Worm (Caenorhabditis elegans) whole organism, late embryonic: ENCODE results near the gene myrf-1.

Experiments used
- K02D7.2 ChIP-seq: sonication (generic microtip); optimal IDR thresholded peaks from 2 replicates; lab custom pipeline; 2017; ENCODE audit warnings: mild to moderate bottlenecking, missing genetic modification characterization, missing compliant biosample characterization
- T23F11.4 ChIP-seq: fragments of 200-800 bp; sonication (Bioruptor generic); optimal IDR thresholded peaks from 2 replicates; lab custom pipeline; 2018; ENCODE audit warnings: mild to moderate bottlenecking, missing genetic modification characterization, missing compliant biosample characterization
- Y22D7AL.16 ChIP-seq: sonication (generic microtip); optimal IDR thresholded peaks from 2 replicates; lab custom pipeline; 2016; ENCODE audit warnings: missing genetic modification characterization, missing compliant biosample characterization
- ceh-14 ChIP-seq: sonication (generic microtip); optimal IDR thresholded peaks from 2 replicates; lab custom pipeline; 2016; ENCODE audit warnings: missing genotype, missing genetic modification characterization, missing compliant biosample characterization
- ceh-19 ChIP-seq: fragments of 200-800 bp; sonication (Bioruptor generic); optimal IDR thresholded peaks from 2 replicates; lab custom pipeline; 2018; ENCODE audit warnings: mild to moderate bottlenecking, missing genetic modification characterization, missing compliant biosample characterization
- ceh-22 ChIP-seq: sonication (generic microtip); optimal IDR thresholded peaks from 2 replicates; lab custom pipeline; 2017; ENCODE audit warnings: missing biosample characterization, missing genetic modification characterization
- ceh-31 ChIP-seq: sonication (generic microtip); optimal IDR thresholded peaks from 2 replicates; lab custom pipeline; 2016; ENCODE audit warnings: missing genetic modification characterization, missing compliant biosample characterization
- ceh-34 ChIP-seq: sonication (generic microtip); optimal IDR thresholded peaks from 2 replicates; lab custom pipeline; 2016; ENCODE audit warnings: mild to moderate bottlenecking, missing genetic modification characterization, missing compliant biosample characterization
- ceh-6 ChIP-seq: fragments of 200-800 bp; sonication (Bioruptor generic); optimal IDR thresholded peaks from 2 replicates; lab custom pipeline; 2018; ENCODE audit warnings: mild to moderate bottlenecking, missing genetic modification characterization, missing compliant biosample characterization
- che-1 ChIP-seq: sonication (generic microtip); optimal IDR thresholded peaks from 2 replicates; lab custom pipeline; 2016; ENCODE audit warnings: mild to moderate bottlenecking, missing genetic modification characterization, missing compliant biosample characterization
- dve-1 ChIP-seq: sonication (generic microtip); optimal IDR thresholded peaks from 2 replicates; lab custom pipeline; 2017; ENCODE audit warnings: antibody characterized with exemption, mild to moderate bottlenecking, missing genetic modification characterization, missing compliant biosample characterization
- elt-2 ChIP-seq: sonication (generic microtip); optimal IDR thresholded peaks from 2 replicates; lab custom pipeline; 2016; ENCODE audit warnings: missing genetic modification reagents, missing genetic modification characterization, missing compliant biosample characterization
- ets-4 ChIP-seq: sonication (generic microtip); optimal IDR thresholded peaks from 2 replicates; lab custom pipeline; 2016; ENCODE audit warnings: missing genetic modification characterization, missing compliant biosample characterization
- fkh-10 ChIP-seq: fragments of 150-350 bp; optimal IDR thresholded peaks from 2 replicates; lab custom pipeline; 2014; ENCODE audit warnings: missing biosample characterization, missing genetic modification reagents, missing genetic modification characterization
- fkh-6 ChIP-seq: sonication (generic microtip); optimal IDR thresholded peaks from 2 replicates; lab custom pipeline; 2016; ENCODE audit warnings: missing genetic modification characterization, missing compliant biosample characterization
- gmeb-2 ChIP-seq: sonication (generic microtip); optimal IDR thresholded peaks from 2 replicates; lab custom pipeline; 2016; ENCODE audit warnings: missing genetic modification characterization, inconsistent platforms, missing compliant biosample characterization
- hlh-13 ChIP-seq: fragments of 200-800 bp; sonication (Bioruptor generic); optimal IDR thresholded peaks from 2 replicates; lab custom pipeline; 2018; ENCODE audit warnings: mild to moderate bottlenecking, missing genetic modification characterization, missing compliant biosample characterization
- lim-6 ChIP-seq: sonication (generic microtip); optimal IDR thresholded peaks from 2 replicates; lab custom pipeline; 2016; ENCODE audit warnings: missing genetic modification characterization, missing compliant biosample characterization
- madf-2 ChIP-seq: sonication (generic microtip); optimal IDR thresholded peaks from 2 replicates; lab custom pipeline; 2017; ENCODE audit warnings: missing genetic modification characterization, missing compliant biosample characterization
- mec-3 ChIP-seq: sonication (generic microtip); optimal IDR thresholded peaks from 2 replicates; lab custom pipeline; 2016; ENCODE audit warnings: borderline replicate concordance, missing genetic modification characterization, missing compliant biosample characterization
- nhr-232 ChIP-seq: sonication (generic microtip); optimal IDR thresholded peaks from 2 replicates; lab custom pipeline; 2016; ENCODE audit warnings: missing genetic modification characterization, missing compliant biosample characterization
- npax-4 ChIP-seq: sonication (generic microtip); optimal IDR thresholded peaks from 2 replicates; lab custom pipeline; 2016; ENCODE audit warnings: missing genetic modification characterization, missing compliant biosample characterization
- pat-9 ChIP-seq: fragments of 200-800 bp; sonication (Bioruptor generic); optimal IDR thresholded peaks from 2 replicates; lab custom pipeline; 2018; ENCODE audit warnings: mild to moderate bottlenecking, missing genetic modification characterization, moderate library complexity, missing compliant biosample characterization
- pax-1 ChIP-seq: fragments of 150-350 bp; optimal IDR thresholded peaks from 2 replicates; lab custom pipeline; 2014; ENCODE audit warnings: missing biosample characterization, missing genetic modification characterization
- pha-2 ChIP-seq: sonication (generic microtip); optimal IDR thresholded peaks from 2 replicates; lab custom pipeline; 2017; ENCODE audit warnings: mild to moderate bottlenecking, missing genetic modification characterization, missing compliant biosample characterization
- pros-1 ChIP-seq: fragments of 150-350 bp; optimal IDR thresholded peaks from 2 replicates; lab custom pipeline; 2014; ENCODE audit warnings: missing biosample characterization, missing genetic modification reagents, missing genetic modification characterization
- rnt-1 ChIP-seq: sonication (generic microtip); optimal IDR thresholded peaks from 2 replicates; lab custom pipeline; 2016; ENCODE audit warnings: missing genetic modification characterization, missing compliant biosample characterization
- sdc-2 ChIP-seq: sonication (generic microtip); optimal IDR thresholded peaks from 2 replicates; lab custom pipeline; 2016; ENCODE audit warnings: missing genotype, missing genetic modification characterization, missing compliant biosample characterization
- sox-2 ChIP-seq: fragments of 200-800 bp; sonication (Bioruptor generic); IDR thresholded peaks from 2 replicates; pipeline ENCODE4 v1.3.6; 2022; ENCODE audit warnings: missing genetic modification reagents, missing genetic modification characterization, missing compliant biosample characterization
- tbx-2 ChIP-seq: sonication (generic microtip); optimal IDR thresholded peaks from 2 replicates; lab custom pipeline; 2016; ENCODE audit warnings: missing genetic modification characterization, missing compliant biosample characterization
- ttx-3 ChIP-seq: sonication (generic microtip); optimal IDR thresholded peaks from 2 replicates; lab custom pipeline; 2016; ENCODE audit warnings: missing genetic modification reagents, missing genetic modification characterization, missing compliant biosample characterization
- unc-3 ChIP-seq, 2 experiments: fragments of 200-800 bp in 1 of 2; sonication (Bioruptor generic) in 1 of 2; sonication (generic microtip) in 1 of 2; conservative IDR thresholded peaks in 1 of 2; optimal IDR thresholded peaks in 1 of 2; 2 replicates each; pipeline versions ENCODE4 v1.3.6 to Lab custom; 2016 to 2022; ENCODE audit warnings: missing compliant biosample characterization in 2 of 2, missing genetic modification characterization in 2 of 2, missing genetic modification reagents in 1 of 2
- unc-42 ChIP-seq: sonication (generic microtip); optimal IDR thresholded peaks from 2 replicates; lab custom pipeline; 2016; ENCODE audit warnings: missing genotype, missing genetic modification characterization, missing compliant biosample characterization
- unc-55 ChIP-seq: sonication (generic microtip); optimal IDR thresholded peaks from 2 replicates; lab custom pipeline; 2017; ENCODE audit warnings: missing biosample characterization, missing genetic modification reagents, missing genetic modification characterization
- ztf-16 ChIP-seq: sonication (generic microtip); optimal IDR thresholded peaks from 2 replicates; lab custom pipeline; 2017; ENCODE audit warnings: missing genetic modification characterization, missing compliant biosample characterization

The myrf-1 gene

ce11 chrII:10476959-10477358 is 25.4 kb downstream of the myrf-1 start, which contains the start of gene ZK666.4:
ZK666.4 (plus strand) TSS chrII:10477259.
- no peak for TF ChIP-seq ceh-19 (GFP tag; lab: Kevin White, UChicago)
- TF ChIP-seq npax-4 (tag; lab: Kevin White, UChicago): no peak
- no peak for TF ChIP-seq ceh-34 (tag; lab: Kevin White, UChicago)
- TF ChIP-seq ceh-14 (tag; lab: Kevin White, UChicago): no peak
- no peak for TF ChIP-seq lim-6
- no peak for TF ChIP-seq pha-2 (tag; lab: Kevin White, UChicago)

ce11 chrII:10476039-10476438 is 26.3 kb downstream of the myrf-1 start, which contains the start of gene clec-58:
clec-58 (minus strand) TSS chrII:10476139.
- TF ChIP-seq ceh-31: no peak
- no peak for TF ChIP-seq ceh-14 (tag; lab: Kevin White, UChicago)
- TF ChIP-seq che-1 (tag; lab: Kevin White, UChicago): no peak
- TF ChIP-seq mec-3 (tag; lab: Kevin White, UChicago): no peak
- no peak for TF ChIP-seq ets-4 (tag; lab: Kevin White, UChicago)
- no peak for TF ChIP-seq fkh-6 (tag; lab: Kevin White, UChicago)
- no peak for TF ChIP-seq pha-2 (tag; lab: Kevin White, UChicago)
- TF ChIP-seq fkh-10 (GFP tag; lab: Kevin White, UChicago): no peak
- no peak for TF ChIP-seq pros-1 (tag; lab: Kevin White, UChicago)
- no peak for TF ChIP-seq unc-42 (tag; lab: Kevin White, UChicago)
- no peak for TF ChIP-seq hlh-13 (GFP tag; lab: Kevin White, UChicago)
- no peak for TF ChIP-seq unc-3 (GFP tag; conservative IDR thresholded peaks at IDR 0.05; lab: Robert Waterston, UW)
- no peak for TF ChIP-seq unc-3 (tag; optimal IDR thresholded peaks at IDR 0.05; lab: Kevin White, UChicago)
- TF ChIP-seq sox-2 (GFP tag; lab: Robert Waterston, UW): no peak
- no peak for TF ChIP-seq Y22D7AL.16 (tag; lab: Kevin White, UChicago)
- TF ChIP-seq tbx-2 (tag; lab: Kevin White, UChicago): no peak

ce11 chrII:10471790-10472189 is 30.6 kb downstream of the myrf-1 start, which contains the start of gene ZK666.2:
ZK666.2 (minus strand) TSS chrII:10471890.
- TF ChIP-seq K02D7.2 (tag; lab: Kevin White, UChicago) (no peak), rnt-1 (no peak), unc-3 (GFP tag; conservative IDR thresholded peaks at IDR 0.05; lab: Robert Waterston, UW) (no peak), unc-3 (tag; optimal IDR thresholded peaks at IDR 0.05; lab: Kevin White, UChicago) (no peak), ttx-3 (tag; lab: Kevin White, UChicago) (no peak), fkh-10 (GFP tag; lab: Kevin White, UChicago) (no peak), ceh-6 (GFP tag; lab: Kevin White, UChicago) (no peak), madf-2 (tag; lab: Kevin White, UChicago) (no peak), T23F11.4 (GFP tag; lab: Kevin White, UChicago) (no peak), hlh-13 (GFP tag; lab: Kevin White, UChicago) (no peak), dve-1 (tag; lab: Kevin White, UChicago) (no peak), pat-9 (tag; lab: Kevin White, UChicago) (no peak), sdc-2 (tag; lab: Kevin White, UChicago) (no peak), nhr-232 (tag; lab: Kevin White, UChicago) (no peak), elt-2 (tag; lab: Kevin White, UChicago) (no peak), pha-2 (tag; lab: Kevin White, UChicago) (no peak), unc-55 (GFP tag; lab: Kevin White, UChicago) (no peak), ceh-22 (no peak), fkh-6 (tag; lab: Kevin White, UChicago) (no peak), gmeb-2 (tag; lab: Kevin White, UChicago) (no peak)
- TF ChIP-seq, all 69 proteins: peak for 0

ce11 chrII:10471247-10471646 is 31.1 kb downstream of the myrf-1 start, which contains the start of gene ZK666.1:
ZK666.1 (minus strand) TSS chrII:10471347.
- TF ChIP-seq nhr-232 (tag; lab: Kevin White, UChicago): no peak
- TF ChIP-seq pax-1 (tag; lab: Kevin White, UChicago): no peak
- TF ChIP-seq pros-1 (tag; lab: Kevin White, UChicago): no peak
- TF ChIP-seq ceh-6 (GFP tag; lab: Kevin White, UChicago): no peak
- TF ChIP-seq ztf-16 (tag; lab: Kevin White, UChicago): no peak
